2 fruit fly cellular contexts compared by ENCODE assay signal in the genomic region with DNA sequence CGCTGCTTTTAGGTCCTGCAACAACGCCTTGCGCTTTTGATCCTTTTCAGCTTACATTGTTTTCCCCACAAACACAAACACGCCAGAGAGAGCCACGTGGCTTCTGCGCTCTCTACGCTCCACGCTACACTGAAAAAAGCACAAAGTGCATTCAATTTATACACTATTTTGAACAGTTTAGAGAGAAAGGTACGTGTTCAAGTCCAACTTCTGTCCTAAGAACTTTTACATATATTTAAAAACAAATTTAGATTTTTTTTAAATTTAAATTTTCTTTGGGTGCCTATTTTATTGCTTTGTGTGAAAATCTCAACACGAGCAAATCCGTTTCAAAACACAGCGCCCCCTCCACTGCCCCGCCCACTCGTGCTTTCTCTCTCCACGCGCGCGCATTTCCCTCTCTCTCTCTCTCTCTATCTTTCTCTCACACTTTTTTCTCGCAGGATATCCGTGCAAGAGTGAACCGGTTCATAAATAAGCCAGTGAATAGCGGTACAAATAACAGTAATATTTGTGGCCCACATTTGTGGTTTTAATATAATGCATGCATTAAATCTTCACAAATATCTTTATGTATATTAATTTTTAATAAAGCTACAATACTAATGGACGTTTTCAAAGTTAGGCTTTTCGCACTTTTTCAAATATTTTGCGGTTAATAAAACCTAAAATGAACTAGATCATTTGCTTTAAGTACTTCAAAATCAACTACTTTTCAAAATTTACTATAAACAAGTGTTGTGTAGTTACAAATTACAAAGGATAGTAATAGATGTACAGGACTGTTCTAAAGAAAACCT.
A peak's percentile ranks its signal among the peaks of the same experiment; 100 is the strongest.
TF ChIP-seq lines count a peak whose summit lies in the region.

No protein-coding gene starts in this region.

TF ChIP-seq in whole organism, embryonic, 481 proteins besides CTCF, POLR2A, EP300 and RAD21 (continued from another document and continues in another):
- peak; percentile 58 for TF ChIP-seq bab2 (GFP tag; optimal IDR thresholded peaks at IDR 0.05; lab: Kevin White, UChicago)
- peak; percentile 57 for TF ChIP-seq CG15011 (GFP tag; optimal IDR thresholded peaks at IDR 0.05; lab: Kevin White, UChicago)
- TF ChIP-seq ssp (GFP tag; IDR thresholded peaks at IDR 0.05; lab: Robert Waterston, UW), result peak; percentile 58
- no peak for TF ChIP-seq cg (GFP tag; optimal IDR thresholded peaks at IDR 0.05; lab: Kevin White, UChicago)
- TF ChIP-seq CG31365 (tag; optimal IDR thresholded peaks at IDR 0.05; lab: Kevin White, UChicago), result peak; percentile 37
- TF ChIP-seq kni (GFP tag; optimal IDR thresholded peaks at IDR 0.05; lab: Kevin White, UChicago), result no peak
- TF ChIP-seq sug (tag; optimal IDR thresholded peaks at IDR 0.05; lab: Kevin White, UChicago), result peak; percentile 47
- TF ChIP-seq Ets97D (GFP tag; optimal IDR thresholded peaks at IDR 0.05; lab: Kevin White, UChicago), result peak; percentile 6
- TF ChIP-seq CG12104 (GFP tag; optimal IDR thresholded peaks at IDR 0.05; lab: Kevin White, UChicago), result peak; percentile 68
- peak; percentile 86 for TF ChIP-seq Dek (tag; optimal IDR thresholded peaks at IDR 0.05; lab: Kevin White, UChicago)
- no peak for TF ChIP-seq Opbp (GFP tag; IDR thresholded peaks at IDR 0.05; lab: Robert Waterston, UW; ENCODE audit: partially characterized antibody)
- TF ChIP-seq CG3847 (GFP tag; IDR thresholded peaks at IDR 0.05; lab: Robert Waterston, UW), result peak; percentile 81
- no peak for TF ChIP-seq repo (GFP tag; optimal IDR thresholded peaks at IDR 0.05; lab: Kevin White, UChicago)
- no peak for TF ChIP-seq HmgD (GFP tag; optimal IDR thresholded peaks at IDR 0.05; lab: Kevin White, UChicago)
- peak; percentile 81; the same call in 2 of the 3 replicates for TF ChIP-seq H15 (GFP tag; IDR thresholded peaks at IDR 0.05; lab: Robert Waterston, UW)
- peak; percentile 48 for TF ChIP-seq exex (tag; optimal IDR thresholded peaks at IDR 0.05; lab: Kevin White, UChicago)
- TF ChIP-seq Doc2 (GFP tag; IDR thresholded peaks at IDR 0.05; lab: Robert Waterston, UW), result no peak
- no peak for TF ChIP-seq CG12236 (GFP tag; optimal IDR thresholded peaks at IDR 0.05; lab: Kevin White, UChicago)
- TF ChIP-seq chm (GFP tag; IDR thresholded peaks at IDR 0.05; lab: Robert Waterston, UW), result peak; percentile 87
- peak; percentile 82 for TF ChIP-seq Rx (GFP tag; IDR thresholded peaks at IDR 0.05; lab: Robert Waterston, UW)
- TF ChIP-seq HLH4C (GFP tag; IDR thresholded peaks at IDR 0.05; lab: Robert Waterston, UW; ENCODE audit: partially characterized antibody), result no peak
- TF ChIP-seq twi (tag; optimal IDR thresholded peaks at IDR 0.05; lab: Kevin White, UChicago), result peak; percentile 32
- TF ChIP-seq CG3838 (GFP tag; optimal IDR thresholded peaks at IDR 0.05; lab: Kevin White, UChicago), result peak; percentile 61
- TF ChIP-seq tup (GFP tag; optimal IDR thresholded peaks at IDR 0.05; lab: Kevin White, UChicago), result peak; percentile 35
- TF ChIP-seq CkIIα-i1 (GFP tag; IDR thresholded peaks at IDR 0.05; lab: Robert Waterston, UW), result peak; percentile 40; the same call in 1 of the 2 replicates
- no peak for TF ChIP-seq shn (GFP tag; optimal IDR thresholded peaks at IDR 0.05; lab: Kevin White, UChicago)
- TF ChIP-seq Hsf (GFP tag; optimal IDR thresholded peaks at IDR 0.05; lab: Kevin White, UChicago), result peak; percentile 76
- peak; percentile 86 for TF ChIP-seq gce (GFP tag; IDR thresholded peaks at IDR 0.05; lab: Robert Waterston, UW)
- no peak for TF ChIP-seq Atf-2 (GFP tag; optimal IDR thresholded peaks at IDR 0.05; lab: Kevin White, UChicago)
- peak; percentile 66 for TF ChIP-seq odd (GFP tag; optimal IDR thresholded peaks at IDR 0.05; lab: Kevin White, UChicago)
- TF ChIP-seq al (GFP tag; IDR thresholded peaks at IDR 0.05; lab: Robert Waterston, UW), result peak; percentile 73
- no peak for TF ChIP-seq knrl (GFP tag; IDR thresholded peaks at IDR 0.05; lab: Robert Waterston, UW; ENCODE audit: partially characterized antibody)
- no peak for TF ChIP-seq disco-r (GFP tag; optimal IDR thresholded peaks at IDR 0.05; lab: Kevin White, UChicago)
- peak; percentile 95 for TF ChIP-seq lab (GFP tag; optimal IDR thresholded peaks at IDR 0.05; lab: Kevin White, UChicago)
- peak; percentile 52 for TF ChIP-seq CG10543 (GFP tag; optimal IDR thresholded peaks at IDR 0.05; lab: Kevin White, UChicago)
- peak; percentile 4 for TF ChIP-seq gcm2 (GFP tag; optimal IDR thresholded peaks at IDR 0.05; lab: Kevin White, UChicago)
- peak; percentile 89 for TF ChIP-seq ranshi (GFP tag; IDR thresholded peaks at IDR 0.05; lab: Robert Waterston, UW)
- peak; percentile 82 for TF ChIP-seq CG10366 (GFP tag; IDR thresholded peaks at IDR 0.05; lab: Robert Waterston, UW)
- no peak for TF ChIP-seq fd102C (GFP tag; optimal IDR thresholded peaks at IDR 0.05; lab: Kevin White, UChicago)
- peak; percentile 87 for TF ChIP-seq CG32532 (GFP tag; IDR thresholded peaks at IDR 0.05; lab: Robert Waterston, UW)
- no peak for TF ChIP-seq Stat92E (GFP tag; optimal IDR thresholded peaks at IDR 0.05; lab: Kevin White, UChicago)
- no peak for TF ChIP-seq sna (GFP tag; IDR thresholded peaks at IDR 0.05; lab: Robert Waterston, UW; ENCODE audit: partially characterized antibody)
- TF ChIP-seq emc (GFP tag; optimal IDR thresholded peaks at IDR 0.05; lab: Kevin White, UChicago), result no peak
- peak in 1 of 2 experiments; percentile 79 for TF ChIP-seq Eip74EF (GFP tag; optimal IDR thresholded peaks at IDR 0.05; lab: Kevin White, UChicago)
- TF ChIP-seq Adf1 (GFP tag; IDR thresholded peaks at IDR 0.05; lab: Robert Waterston, UW), result peak; percentile 63
- TF ChIP-seq E2f1 (GFP tag; IDR thresholded peaks at IDR 0.05; lab: Robert Waterston, UW), result peak; percentile 85
- peak; percentile 77 for TF ChIP-seq CG7357 (GFP tag; IDR thresholded peaks at IDR 0.05; lab: Robert Waterston, UW)
- TF ChIP-seq Med (GFP tag; lab: Kevin White, UChicago), result peak; percentile 89
- TF ChIP-seq rib (GFP tag; IDR thresholded peaks at IDR 0.05; lab: Robert Waterston, UW), result peak; percentile 78
- TF ChIP-seq Ptx1 (GFP tag; IDR thresholded peaks at IDR 0.05; lab: Robert Waterston, UW), result peak; percentile 89
- no peak for TF ChIP-seq CG4707 (GFP tag; optimal IDR thresholded peaks at IDR 0.05; lab: Kevin White, UChicago)
- peak; percentile 84 for TF ChIP-seq CG14050 (GFP tag; IDR thresholded peaks at IDR 0.05; lab: Robert Waterston, UW)
- TF ChIP-seq fru (optimal IDR thresholded peaks at IDR 0.05; lab: Kevin White, UChicago), result no peak
- TF ChIP-seq Spps (tag; optimal IDR thresholded peaks at IDR 0.05; lab: Kevin White, UChicago), result peak; percentile 58
- peak; percentile 62 for TF ChIP-seq CG6654 (GFP tag; optimal IDR thresholded peaks at IDR 0.05; lab: Kevin White, UChicago)
- TF ChIP-seq CG15696 (tag; optimal IDR thresholded peaks at IDR 0.05; lab: Kevin White, UChicago), result peak; percentile 36
- no peak for TF ChIP-seq TFAM (GFP tag; optimal IDR thresholded peaks at IDR 0.05; lab: Kevin White, UChicago)
- peak; percentile 53 for TF ChIP-seq CG12744 (GFP tag; optimal IDR thresholded peaks at IDR 0.05; lab: Kevin White, UChicago)
- no peak for TF ChIP-seq nerfin-2 (GFP tag; IDR thresholded peaks at IDR 0.05; lab: Robert Waterston, UW; ENCODE audit: partially characterized antibody)
- no peak for TF ChIP-seq hbn (GFP tag; IDR thresholded peaks at IDR 0.05; lab: Robert Waterston, UW; ENCODE audit: partially characterized antibody)
- TF ChIP-seq vfl (GFP tag; optimal IDR thresholded peaks at IDR 0.05; lab: Kevin White, UChicago), result peak; percentile 61

TF ChIP-seq in whole organism, prepupa, 60 proteins besides CTCF, POLR2A, EP300 and RAD21 (continued from another document):
- peak; percentile 83 for TF ChIP-seq esn (GFP tag; optimal IDR thresholded peaks at IDR 0.05; lab: Kevin White, UChicago)
- peak; percentile 70 for TF ChIP-seq CG1621 (tag; optimal IDR thresholded peaks at IDR 0.05; lab: Kevin White, UChicago)
- peak; percentile 22 for TF ChIP-seq Blimp-1 (GFP tag; optimal IDR thresholded peaks at IDR 0.05; lab: Kevin White, UChicago)
- peak; percentile 93 for TF ChIP-seq Eip78C (GFP tag; lab: Kevin White, UChicago)
- TF ChIP-seq salr (GFP tag; optimal IDR thresholded peaks at IDR 0.05; lab: Kevin White, UChicago), result peak; percentile 52 to 76
- TF ChIP-seq spab (GFP tag; optimal IDR thresholded peaks at IDR 0.05; lab: Kevin White, UChicago), result peak; percentile 68
- peak; percentile 88 for TF ChIP-seq svp (GFP tag; lab: Kevin White, UChicago)
- peak; percentile 29 for TF ChIP-seq Ets21C (GFP tag; optimal IDR thresholded peaks at IDR 0.05; lab: Kevin White, UChicago)
- TF ChIP-seq topi (GFP tag; optimal IDR thresholded peaks at IDR 0.05; lab: Kevin White, UChicago), result peak; percentile 73
- TF ChIP-seq CG9139 (GFP tag; optimal IDR thresholded peaks at IDR 0.05; lab: Kevin White, UChicago), result peak; percentile 64
- TF ChIP-seq Eip75B (GFP tag; optimal IDR thresholded peaks at IDR 0.05; lab: Kevin White, UChicago), result peak; percentile 76
- peak; percentile 75 for TF ChIP-seq cyc (GFP tag; optimal IDR thresholded peaks at IDR 0.05; lab: Kevin White, UChicago)
- peak; percentile 78 for TF ChIP-seq CG6276 (GFP tag; optimal IDR thresholded peaks at IDR 0.05; lab: Kevin White, UChicago)
